Fruit fly (Drosophila melanogaster): ENCODE data around the gene cm.

The cm gene

DNA sequence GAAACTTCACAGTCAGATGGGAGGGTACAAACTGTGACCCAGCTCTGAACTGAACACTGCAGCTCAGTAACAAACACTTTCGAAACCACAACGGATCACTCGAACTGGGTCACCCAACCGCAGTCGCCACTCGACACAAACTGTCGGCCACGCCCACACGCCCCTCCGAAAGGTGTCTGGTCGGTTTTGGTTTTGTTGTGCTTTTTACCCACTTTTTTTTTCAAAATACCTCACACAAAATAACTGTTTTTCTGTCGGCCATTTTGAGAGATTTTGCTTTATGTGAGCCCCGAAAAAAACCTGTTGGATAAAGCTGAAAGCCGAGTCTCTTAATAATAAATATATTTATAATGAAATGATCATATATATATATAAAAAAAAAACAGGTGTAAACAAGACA, 19.7 kb downstream of the cm start, which contains the start of gene ogre:
ogre (minus strand) TSS at position 33 of the 400 bp plus-strand sequence.
- TF ChIP-seq Dll (optimal IDR thresholded peaks at IDR 0.05) (no peak), psq (optimal IDR thresholded peaks at IDR 0.05) (no peak), pan (optimal IDR thresholded peaks at IDR 0.05) (no peak), EcR (GFP tag; optimal IDR thresholded peaks at IDR 0.05) (no peak), CG8478 (optimal IDR thresholded peaks at IDR 0.05) (no peak), usp (GFP tag; optimal IDR thresholded peaks at IDR 0.05) (no peak)

DNA sequence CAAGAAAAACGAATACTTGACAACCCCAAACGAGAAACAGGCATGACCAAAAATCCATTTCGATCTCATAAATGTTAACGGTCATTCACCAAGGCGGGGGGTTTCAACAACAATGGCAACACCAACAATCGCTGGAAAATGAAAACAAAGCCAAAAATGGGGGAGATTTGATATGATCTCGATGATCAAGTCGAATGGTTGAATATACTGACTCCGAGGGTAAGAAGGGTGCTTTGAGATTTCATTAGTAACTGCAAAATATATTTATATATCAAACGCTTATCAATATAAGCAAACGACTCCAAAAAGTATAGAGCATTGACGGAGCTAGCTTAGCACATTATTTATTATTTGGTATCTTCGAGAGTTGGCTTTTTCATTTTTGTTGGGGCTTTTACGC, 20.8 kb downstream of the cm start:
- TF ChIP-seq psq (optimal IDR thresholded peaks at IDR 0.05) (no peak), CG8478 (optimal IDR thresholded peaks at IDR 0.05) (no peak), Dll (optimal IDR thresholded peaks at IDR 0.05) (no peak), EcR (GFP tag; optimal IDR thresholded peaks at IDR 0.05) (no peak), pan (optimal IDR thresholded peaks at IDR 0.05) (no peak), usp (GFP tag; optimal IDR thresholded peaks at IDR 0.05) (no peak)

DNA sequence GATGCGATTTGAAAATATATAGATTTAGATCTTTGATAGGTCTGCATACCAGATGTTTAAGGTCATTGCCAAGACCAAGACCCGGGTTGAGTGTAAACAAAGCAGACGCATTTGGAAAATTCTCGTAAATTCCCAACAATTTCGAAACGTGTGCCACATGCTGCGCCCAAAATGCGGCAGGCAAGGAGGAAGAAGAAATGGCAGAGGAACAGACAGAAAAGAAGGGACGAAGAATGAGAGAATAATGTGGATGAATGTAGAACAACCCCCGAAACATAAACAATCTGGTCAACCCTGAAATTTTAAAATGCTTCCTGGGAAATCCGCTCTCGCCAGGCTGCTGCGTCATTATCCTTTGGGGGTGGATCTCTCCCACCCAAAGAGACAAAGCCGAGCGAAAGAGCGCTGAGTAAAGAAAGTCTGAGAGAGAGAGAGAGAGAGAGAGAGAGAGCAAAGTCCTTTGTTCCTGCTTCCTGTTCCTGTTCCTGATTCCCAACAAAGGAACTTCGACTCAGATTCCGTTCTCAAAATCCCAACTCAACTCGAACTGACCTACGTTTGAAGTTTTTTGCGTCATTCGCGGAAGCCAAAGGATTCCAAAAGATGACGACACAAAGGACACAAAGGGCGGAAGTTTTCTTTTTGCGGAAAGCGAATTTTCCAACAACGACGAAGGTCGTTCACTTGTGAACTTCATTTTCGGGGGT, 22.2 kb downstream of the cm start:
- no peak for TF ChIP-seq pan (optimal IDR thresholded peaks at IDR 0.05)
- no peak for TF ChIP-seq usp (GFP tag; optimal IDR thresholded peaks at IDR 0.05)
- no peak for TF ChIP-seq psq (optimal IDR thresholded peaks at IDR 0.05)
- TF ChIP-seq EcR (GFP tag; optimal IDR thresholded peaks at IDR 0.05), result no peak
- TF ChIP-seq CG8478 (optimal IDR thresholded peaks at IDR 0.05), result no peak
- TF ChIP-seq Dll (optimal IDR thresholded peaks at IDR 0.05), result no peak

DNA sequence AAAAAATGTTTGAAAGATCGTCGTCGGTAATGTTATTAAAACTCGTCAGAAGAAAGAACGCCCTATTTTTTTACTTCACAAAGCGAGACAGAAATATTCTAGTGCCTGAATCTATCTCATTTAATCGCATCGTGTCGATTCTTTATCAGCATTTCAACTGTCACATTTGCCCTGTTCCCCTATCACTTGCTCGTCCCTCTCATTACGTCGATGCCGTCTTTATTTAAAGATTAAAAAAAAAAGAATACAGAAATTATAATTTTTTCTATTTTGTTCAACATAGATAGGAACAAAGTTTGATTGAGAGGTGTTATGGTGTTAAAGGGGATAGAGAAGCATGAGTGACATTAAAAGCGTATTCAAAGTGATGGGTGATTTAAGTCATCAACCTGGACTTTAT, 22.9 kb downstream of the cm start:
- TF ChIP-seq pan (optimal IDR thresholded peaks at IDR 0.05) (no peak), usp (GFP tag; optimal IDR thresholded peaks at IDR 0.05) (no peak), CG8478 (optimal IDR thresholded peaks at IDR 0.05) (no peak), EcR (GFP tag; optimal IDR thresholded peaks at IDR 0.05) (no peak), Dll (optimal IDR thresholded peaks at IDR 0.05) (no peak), psq (optimal IDR thresholded peaks at IDR 0.05) (no peak)

DNA sequence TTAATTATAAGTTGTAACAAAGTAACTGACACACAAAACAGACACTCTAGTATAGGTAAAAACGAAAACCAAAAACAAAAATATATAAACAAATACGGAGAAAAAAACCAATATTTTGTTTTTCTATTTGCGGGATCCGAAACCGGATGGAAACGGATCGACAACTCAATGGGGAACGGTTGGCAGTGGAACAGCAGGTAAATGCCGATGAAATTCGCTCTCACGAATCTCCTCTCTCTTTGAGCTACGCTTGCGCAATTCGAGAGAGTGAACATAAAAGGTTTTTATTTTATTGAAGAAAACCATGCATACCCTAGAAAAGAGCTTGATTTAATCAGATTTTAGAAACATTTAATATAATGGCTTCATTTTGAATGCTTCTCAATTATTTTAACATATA, 23.9 kb downstream of the cm start:
- TF ChIP-seq pan (optimal IDR thresholded peaks at IDR 0.05) (no peak), EcR (GFP tag; optimal IDR thresholded peaks at IDR 0.05) (no peak), psq (optimal IDR thresholded peaks at IDR 0.05) (no peak), usp (GFP tag; optimal IDR thresholded peaks at IDR 0.05) (no peak), Dll (optimal IDR thresholded peaks at IDR 0.05) (no peak), CG8478 (optimal IDR thresholded peaks at IDR 0.05) (no peak)

DNA sequence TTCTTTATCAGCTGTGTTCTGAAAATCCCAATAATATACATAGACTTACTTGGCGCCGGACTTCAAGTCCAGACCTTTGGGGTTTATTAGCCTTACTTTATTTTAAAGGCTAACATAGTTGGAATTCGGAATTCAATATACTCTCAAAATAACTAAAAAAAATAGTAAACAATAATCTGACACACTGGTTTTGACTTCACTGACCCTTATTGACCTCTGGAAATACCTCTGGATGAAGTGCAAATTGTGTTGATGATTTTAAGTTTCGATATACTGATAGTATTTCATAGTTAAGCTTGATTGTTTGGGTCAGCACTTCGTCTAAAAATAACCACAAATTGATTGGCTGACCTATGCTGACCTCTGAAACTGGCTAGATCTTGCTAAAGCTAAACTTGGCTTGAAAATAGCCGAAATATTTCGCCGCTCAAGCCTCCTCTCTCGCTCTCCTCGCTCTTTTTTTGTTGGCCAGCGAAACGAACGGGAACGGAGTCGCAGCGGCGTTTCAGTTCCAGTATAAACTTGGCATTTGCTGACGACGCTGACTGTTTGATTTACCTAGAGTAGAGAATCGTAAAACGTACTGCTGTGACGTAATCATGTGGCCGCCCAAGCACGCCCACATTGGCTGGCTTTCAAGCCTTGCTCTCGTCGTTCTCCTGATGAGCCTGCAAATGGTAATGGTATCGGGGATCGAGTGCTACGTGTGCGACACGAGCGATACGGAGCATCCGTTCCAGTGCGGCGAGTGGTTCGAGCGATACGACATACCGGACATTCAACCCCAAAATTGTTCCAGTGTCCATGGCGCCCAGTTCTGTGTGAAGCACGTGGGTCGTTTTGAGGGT, 24.7 kb downstream of the cm start, which contains the start of gene bou:
bou (plus strand) TSS at position 507 of the 848 bp plus-strand sequence.
- TF ChIP-seq EcR (GFP tag; optimal IDR thresholded peaks at IDR 0.05), result no peak
- no peak for TF ChIP-seq pan (optimal IDR thresholded peaks at IDR 0.05)
- no peak for TF ChIP-seq CG8478 (optimal IDR thresholded peaks at IDR 0.05)
- no peak for TF ChIP-seq psq (optimal IDR thresholded peaks at IDR 0.05)
- TF ChIP-seq Dll (optimal IDR thresholded peaks at IDR 0.05), result no peak
- TF ChIP-seq usp (GFP tag; optimal IDR thresholded peaks at IDR 0.05), result no peak

DNA sequence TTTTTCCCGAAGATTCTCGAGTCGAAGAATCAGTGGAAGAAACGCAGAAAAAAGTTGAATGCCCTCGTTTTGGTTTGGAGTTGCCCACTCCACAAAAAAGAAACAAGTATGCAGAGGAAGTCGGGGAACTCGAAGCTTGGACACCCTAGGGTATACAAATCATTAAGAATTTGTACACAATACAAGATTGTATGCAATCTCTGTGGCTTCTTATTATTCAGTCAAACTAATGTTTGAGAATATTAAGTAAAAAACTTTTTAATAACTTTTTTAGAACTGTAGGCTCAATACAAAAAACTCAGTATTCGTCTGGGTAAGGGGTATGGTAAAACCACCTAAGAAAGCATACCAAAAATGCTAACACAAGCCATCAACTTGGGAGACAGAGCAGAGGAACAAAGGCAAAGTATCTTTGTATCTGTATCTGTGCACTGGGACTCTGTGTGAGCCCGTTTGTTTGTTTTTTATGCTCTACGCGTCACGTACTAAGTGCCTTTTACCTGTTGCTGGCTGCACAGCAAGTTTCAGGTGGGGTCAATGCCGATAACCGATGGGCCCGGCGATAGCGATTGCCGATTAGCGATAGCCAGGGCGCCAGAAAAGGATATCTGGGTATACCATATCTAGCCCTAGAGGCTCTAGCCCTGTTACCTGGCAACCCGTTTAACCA, 25.6 kb downstream of the cm start:
- peak; percentile 34 to 81 for TF ChIP-seq EcR (GFP tag; optimal IDR thresholded peaks at IDR 0.05)
- peak; percentile 92 for TF ChIP-seq pan (optimal IDR thresholded peaks at IDR 0.05)
- TF ChIP-seq usp (GFP tag; optimal IDR thresholded peaks at IDR 0.05), result no peak
- no peak for TF ChIP-seq Dll (optimal IDR thresholded peaks at IDR 0.05)
- no peak for TF ChIP-seq psq (optimal IDR thresholded peaks at IDR 0.05)
- TF ChIP-seq CG8478 (optimal IDR thresholded peaks at IDR 0.05), result no peak

DNA sequence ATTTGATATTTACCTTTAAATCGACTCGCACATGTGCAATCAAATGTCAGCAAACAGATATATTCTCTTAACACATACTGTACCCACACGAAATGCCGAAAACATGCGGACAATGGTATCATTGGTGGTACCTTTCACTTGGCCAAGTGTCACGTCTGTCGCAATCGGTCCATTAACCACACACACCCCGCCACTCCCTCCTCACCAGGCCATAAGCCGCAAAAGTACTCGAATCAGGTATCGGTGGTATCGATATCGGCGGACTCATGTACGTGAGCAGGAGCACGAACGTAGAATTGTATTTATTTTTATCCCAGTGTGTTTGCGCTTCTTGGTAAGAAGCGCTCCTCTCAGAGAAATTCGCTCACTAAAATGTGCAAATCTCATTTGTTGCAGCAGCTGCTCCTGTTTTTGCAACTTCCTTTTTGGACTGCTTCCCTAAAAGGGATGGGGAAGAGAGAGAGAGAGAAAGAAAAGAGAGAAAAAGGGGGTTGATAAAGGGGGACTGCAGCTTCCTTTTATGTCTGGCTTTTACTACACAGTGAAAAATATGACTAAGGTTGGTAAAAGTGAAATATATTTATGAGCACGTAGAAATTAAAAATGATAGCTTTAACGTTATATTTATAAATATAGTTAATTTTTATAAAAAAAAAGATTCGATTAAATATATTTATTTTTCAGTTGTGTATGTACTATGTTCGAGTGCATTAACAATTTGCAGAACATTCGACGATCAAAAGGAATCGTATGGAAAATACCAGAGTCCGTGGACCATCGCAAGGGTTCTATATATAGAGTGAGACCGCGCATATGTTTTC, 27.2 kb downstream of the cm start:
- TF ChIP-seq psq (optimal IDR thresholded peaks at IDR 0.05), result no peak
- no peak for TF ChIP-seq pan (optimal IDR thresholded peaks at IDR 0.05)
- TF ChIP-seq CG8478 (optimal IDR thresholded peaks at IDR 0.05), result no peak
- no peak for TF ChIP-seq EcR (GFP tag; optimal IDR thresholded peaks at IDR 0.05)
- TF ChIP-seq usp (GFP tag; optimal IDR thresholded peaks at IDR 0.05), result no peak
- TF ChIP-seq Dll (optimal IDR thresholded peaks at IDR 0.05), result no peak

DNA sequence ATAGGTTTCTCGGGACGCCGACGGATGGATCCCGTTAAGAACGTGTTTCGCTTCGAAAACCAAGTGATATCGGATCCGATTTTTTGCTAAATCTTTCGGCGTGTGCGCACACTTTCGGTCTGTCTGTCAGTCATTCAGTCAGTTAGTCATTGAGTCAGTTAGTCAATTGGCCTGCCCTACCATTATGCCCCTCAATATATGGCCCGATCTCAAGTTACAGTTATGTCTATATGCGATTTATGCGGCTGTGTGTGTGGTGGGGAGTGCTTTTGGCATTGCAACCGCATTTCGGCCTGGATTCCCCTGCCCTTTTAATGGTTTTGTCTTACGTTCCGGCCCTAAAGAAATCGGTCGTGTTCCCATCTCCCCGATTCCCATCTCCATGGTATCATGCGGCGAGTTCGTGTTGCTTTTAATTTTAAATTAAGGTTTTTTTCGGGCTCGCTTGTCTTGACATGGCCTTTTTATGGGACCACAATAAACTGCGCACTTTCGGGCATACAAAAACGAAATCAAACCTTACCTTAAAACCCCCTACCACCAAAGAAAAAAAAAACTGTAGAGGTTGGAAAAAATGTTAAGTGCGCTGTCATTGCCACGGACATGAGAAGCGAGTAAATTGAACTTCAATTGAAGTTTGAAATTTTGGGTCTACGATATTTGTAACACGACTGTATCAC, 28.1 kb downstream of the cm start:
- no peak for TF ChIP-seq CG8478 (optimal IDR thresholded peaks at IDR 0.05)
- peak; percentile 10 for TF ChIP-seq Dll (optimal IDR thresholded peaks at IDR 0.05)

DNA sequence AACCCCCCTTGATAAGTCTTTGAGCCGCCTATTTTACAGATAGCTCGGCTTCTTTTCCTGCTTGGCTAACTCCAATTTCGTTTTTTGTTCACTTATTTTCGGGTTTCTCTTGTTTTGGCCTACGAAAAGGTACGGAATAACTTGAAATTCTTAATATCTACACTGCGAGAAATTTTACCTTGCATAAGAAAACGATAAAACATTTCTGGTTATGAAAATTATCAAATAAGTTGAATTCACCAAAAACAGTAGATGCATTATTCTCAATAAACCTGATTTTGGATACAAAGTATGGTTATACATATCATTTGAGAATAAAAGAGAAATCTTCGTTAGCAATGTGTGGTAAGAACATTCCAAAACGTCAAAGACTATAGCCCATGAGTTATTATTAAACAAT, 28.9 kb downstream of the cm start:
- no peak for TF ChIP-seq pan (optimal IDR thresholded peaks at IDR 0.05)
- no peak for TF ChIP-seq psq (optimal IDR thresholded peaks at IDR 0.05)
- no peak for TF ChIP-seq CG8478 (optimal IDR thresholded peaks at IDR 0.05)
- TF ChIP-seq EcR (GFP tag; optimal IDR thresholded peaks at IDR 0.05), result no peak
- TF ChIP-seq Dll (optimal IDR thresholded peaks at IDR 0.05), result no peak
- TF ChIP-seq usp (GFP tag; optimal IDR thresholded peaks at IDR 0.05), result no peak

All from whole organism.